Worm (Caenorhabditis elegans) whole organism, L4 larva: ENCODE data around the gene C51E3.10.

Experiments
- mdl-1 ChIP-seq, 2 experiments: fragments of 150-350 bp in 1 of 2; sonication (generic microtip) in 1 of 2; optimal IDR thresholded peaks; 2 replicates each; lab custom pipeline; 2014 to 2017; ENCODE audit warnings: missing biosample characterization in 2 of 2, missing genetic modification characterization in 2 of 2
- mep-1 ChIP-seq: fragments of 150-350 bp; sonication (generic microtip); optimal IDR thresholded peaks from 3 replicates; lab custom pipeline; 2014; ENCODE audit warnings: missing biosample characterization, missing genetic modification characterization
- mes-2 ChIP-seq: sonication (generic microtip); optimal IDR thresholded peaks from 2 replicates; lab custom pipeline; 2016; ENCODE audit warnings: missing genotype, mild to moderate bottlenecking, missing genetic modification characterization, missing compliant biosample characterization; ENCODE audit not compliant: poor library complexity, severe bottlenecking
- nhr-237 ChIP-seq: sonication (generic microtip); optimal IDR thresholded peaks from 2 replicates; lab custom pipeline; 2017; ENCODE audit warnings: missing biosample characterization, missing genetic modification characterization
- tag-97 ChIP-seq: fragments of 200-800 bp; sonication (Bioruptor generic); IDR thresholded peaks from 2 replicates; pipeline ENCODE4 v1.3.6; 2022; ENCODE audit warnings: missing genetic modification characterization, missing compliant biosample characterization
- zip-2 ChIP-seq: fragments of 150-350 bp; optimal IDR thresholded peaks from 2 replicates; lab custom pipeline; 2014; ENCODE audit warnings: missing biosample characterization, missing genetic modification characterization

- TF ChIP-seq nhr-237: no peak
- no peak for TF ChIP-seq zip-2 (tag; lab: Kevin White, UChicago)
- TF ChIP-seq mes-2 (tag; lab: Kevin White, UChicago): no peak
- TF ChIP-seq tag-97 (GFP tag; lab: Robert Waterston, UW): no peak
- TF ChIP-seq mdl-1 (tag; optimal IDR thresholded peaks at IDR 0.05; lab: Kevin White, UChicago): no peak
- no peak for TF ChIP-seq mep-1 (tag; lab: Kevin White, UChicago)
Observed at ce11 chrV:10149728-10150127, 11.2 kb downstream of the C51E3.10 start, which contains the start of gene srsx-27.
